Worm (Caenorhabditis elegans) whole organism, mixed stage, embryonic: ENCODE measurements around the gene copz-1.
A peak's percentile ranks its signal among the peaks of the same experiment; 100 is the strongest.

Experiments used
- M03D4.4 ChIP-seq: sonication (generic microtip); optimal IDR thresholded peaks from 2 replicates; lab custom pipeline; 2017; ENCODE audit warnings: mild to moderate bottlenecking, missing genetic modification characterization, missing compliant biosample characterization
- bed-3 ChIP-seq: fragments of 200-800 bp; sonication (Bioruptor generic); optimal IDR thresholded peaks from 3 replicates; lab custom pipeline; 2018; ENCODE audit warnings: mild to moderate bottlenecking, missing genetic modification characterization, moderate library complexity, missing compliant biosample characterization
- blmp-1 ChIP-seq: fragments of 150-350 bp; optimal IDR thresholded peaks from 2 replicates; lab custom pipeline; 2014; ENCODE audit warnings: missing biosample characterization, missing genetic modification characterization
- ceh-39 ChIP-seq: fragments of 150-350 bp; optimal IDR thresholded peaks from 2 replicates; lab custom pipeline; 2014; ENCODE audit warnings: missing biosample characterization, missing genetic modification characterization
- ceh-43 ChIP-seq: fragments of 200-800 bp; sonication (Bioruptor generic); optimal IDR thresholded peaks from 2 replicates; lab custom pipeline; 2018; ENCODE audit warnings: mild to moderate bottlenecking, missing genetic modification characterization, moderate library complexity, missing compliant biosample characterization
- ceh-83 ChIP-seq: fragments of 200-800 bp; sonication (Bioruptor generic); optimal IDR thresholded peaks from 2 replicates; lab custom pipeline; 2018; ENCODE audit warnings: mild to moderate bottlenecking, missing genetic modification characterization, missing compliant biosample characterization
- ces-1 ChIP-seq: fragments of 150-350 bp; optimal IDR thresholded peaks from 2 replicates; lab custom pipeline; 2014; ENCODE audit warnings: missing biosample characterization, missing genetic modification reagents, missing genetic modification characterization
- drap-1 ChIP-seq: fragments of 200-800 bp; sonication (Bioruptor generic); optimal IDR thresholded peaks from 3 replicates; lab custom pipeline; 2018; ENCODE audit warnings: mild to moderate bottlenecking, missing genetic modification characterization, missing compliant biosample characterization
- elt-1 ChIP-seq: sonication (generic microtip); optimal IDR thresholded peaks from 2 replicates; lab custom pipeline; 2017; ENCODE audit warnings: missing genetic modification characterization, mild to moderate bottlenecking, missing compliant biosample characterization, antibody characterized with exemption, moderate library complexity, borderline replicate concordance; ENCODE audit not compliant: insufficient read depth
- elt-3 ChIP-seq: fragments of 150-350 bp; optimal IDR thresholded peaks from 2 replicates; lab custom pipeline; 2014; ENCODE audit warnings: missing biosample characterization, missing genetic modification characterization
- flh-1 ChIP-seq: fragments of 200-800 bp; sonication (Bioruptor generic); optimal IDR thresholded peaks from 2 replicates; lab custom pipeline; 2018; ENCODE audit warnings: mild to moderate bottlenecking, missing genetic modification characterization, moderate library complexity, missing compliant biosample characterization
- ham-2 ChIP-seq: fragments of 200-800 bp; sonication (Bioruptor generic); optimal IDR thresholded peaks from 2 replicates; lab custom pipeline; 2018; ENCODE audit warnings: mild to moderate bottlenecking, missing genetic modification characterization, missing compliant biosample characterization
- hlh-1 ChIP-seq: fragments of 150-350 bp; optimal IDR thresholded peaks from 2 replicates; lab custom pipeline; 2014; ENCODE audit warnings: missing biosample characterization, missing genetic modification reagents, missing genetic modification characterization
- lin-13 ChIP-seq: fragments of 150-350 bp; optimal IDR thresholded peaks from 2 replicates; lab custom pipeline; 2014; ENCODE audit warnings: missing biosample characterization, missing genetic modification characterization
- lin-32 ChIP-seq: fragments of 200-800 bp; sonication (Bioruptor generic); optimal IDR thresholded peaks from 2 replicates; lab custom pipeline; 2018; ENCODE audit warnings: mild to moderate bottlenecking, missing genetic modification characterization, missing compliant biosample characterization
- lsy-2 ChIP-seq: fragments of 150-350 bp; optimal IDR thresholded peaks from 2 replicates; lab custom pipeline; 2014; ENCODE audit warnings: missing biosample characterization, missing genetic modification characterization
- mab-5 ChIP-seq: fragments of 150-350 bp; optimal IDR thresholded peaks from 2 replicates; lab custom pipeline; 2014; ENCODE audit warnings: missing biosample characterization, missing genetic modification characterization
- mep-1 ChIP-seq: fragments of 150-350 bp; optimal IDR thresholded peaks from 2 replicates; lab custom pipeline; 2017; ENCODE audit warnings: missing biosample characterization, missing genetic modification reagents, missing genetic modification characterization, inconsistent platforms
- mls-2 ChIP-seq: sonication (generic microtip); optimal IDR thresholded peaks from 2 replicates; lab custom pipeline; 2016; ENCODE audit warnings: mild to moderate bottlenecking, missing genetic modification characterization, moderate library complexity, missing compliant biosample characterization
- nhr-12 ChIP-seq: fragments of 150-350 bp; optimal IDR thresholded peaks from 2 replicates; lab custom pipeline; 2014; ENCODE audit warnings: missing biosample characterization, missing genetic modification characterization
- nhr-237 ChIP-seq: fragments of 150-350 bp; optimal IDR thresholded peaks from 2 replicates; lab custom pipeline; 2014; ENCODE audit warnings: missing biosample characterization, missing genetic modification characterization
- nhr-28 ChIP-seq: fragments of 150-350 bp; optimal IDR thresholded peaks from 2 replicates; lab custom pipeline; 2014; ENCODE audit warnings: missing biosample characterization, missing genetic modification characterization
- nhr-76 ChIP-seq: sonication (generic microtip); optimal IDR thresholded peaks from 2 replicates; lab custom pipeline; 2017; ENCODE audit warnings: missing biosample characterization, missing genetic modification characterization
- pha-4 ChIP-seq: fragments of 150-350 bp; optimal IDR thresholded peaks from 2 replicates; lab custom pipeline; 2018; ENCODE audit warnings: missing biosample characterization, missing genetic modification reagents, missing genetic modification characterization
- sem-2 ChIP-seq: fragments of 200-800 bp; sonication (Bioruptor generic); optimal IDR thresholded peaks from 2 replicates; lab custom pipeline; 2018; ENCODE audit warnings: mild to moderate bottlenecking, missing genetic modification characterization, missing compliant biosample characterization
- snpc-4 ChIP-seq: fragments of 150-350 bp; optimal IDR thresholded peaks from 2 replicates; lab custom pipeline; 2014; ENCODE audit warnings: missing biosample characterization, missing genetic modification characterization
- sptf-1 ChIP-seq: sonication (generic microtip); optimal IDR thresholded peaks from 2 replicates; lab custom pipeline; 2017; ENCODE audit warnings: mild to moderate bottlenecking, missing genetic modification characterization, moderate library complexity, missing compliant biosample characterization
- tbx-8 ChIP-seq: fragments of 200-800 bp; sonication (Bioruptor generic); optimal IDR thresholded peaks from 2 replicates; lab custom pipeline; 2018; ENCODE audit warnings: mild to moderate bottlenecking, missing genetic modification characterization, moderate library complexity, missing compliant biosample characterization
- unc-120 ChIP-seq: sonication (generic microtip); optimal IDR thresholded peaks from 2 replicates; lab custom pipeline; 2017; ENCODE audit warnings: missing genetic modification characterization, missing compliant biosample characterization; ENCODE audit not compliant: poor library complexity, severe bottlenecking
- unc-39 ChIP-seq: fragments of 150-350 bp; optimal IDR thresholded peaks from 2 replicates; lab custom pipeline; 2014; ENCODE audit warnings: missing biosample characterization, missing genetic modification characterization
- unc-62 ChIP-seq: fragments of 150-350 bp; optimal IDR thresholded peaks from 2 replicates; lab custom pipeline; 2014; ENCODE audit warnings: missing biosample characterization, missing genetic modification reagents, missing genetic modification characterization

Gene copz-1

DNA sequence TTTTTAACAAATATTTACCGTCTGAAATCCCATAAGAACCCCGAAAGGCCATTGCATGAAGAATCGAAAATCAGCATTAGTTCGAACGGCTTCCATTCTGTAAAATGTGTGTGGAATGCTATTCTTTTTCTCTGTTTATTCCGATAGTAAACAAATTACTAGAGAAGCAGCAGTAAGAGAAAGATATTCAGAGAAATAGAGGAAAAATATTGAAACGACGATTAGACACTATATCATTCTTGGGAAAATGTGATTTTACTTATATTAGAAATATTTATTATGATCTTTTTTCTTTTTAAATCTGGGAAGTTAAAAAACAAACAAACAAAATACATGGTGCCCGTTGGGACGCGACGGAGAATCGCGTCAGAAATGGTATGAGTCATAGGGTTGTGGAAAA, 29.2 kb upstream of the copz-1 start, which contains the start of gene M106.8:
Gene M106.8, minus strand, starts transcription at position 101 of the 400 bp plus-strand sequence.
- no peak for TF ChIP-seq hlh-1 (tag; lab: Kevin White, UChicago)
- TF ChIP-seq M03D4.4 (tag; lab: Kevin White, UChicago) = no peak
- no peak for TF ChIP-seq flh-1 (GFP tag; lab: Kevin White, UChicago)
- no peak for TF ChIP-seq mep-1 (tag; lab: Kevin White, UChicago)
- TF ChIP-seq ceh-83 (GFP tag; lab: Kevin White, UChicago) = no peak
- no peak for TF ChIP-seq unc-62 (GFP tag; lab: Kevin White, UChicago)
- TF ChIP-seq ces-1 (GFP tag; lab: Kevin White, UChicago) = no peak
- no peak for TF ChIP-seq unc-39 (tag; lab: Kevin White, UChicago)
- no peak for TF ChIP-seq elt-1

DNA sequence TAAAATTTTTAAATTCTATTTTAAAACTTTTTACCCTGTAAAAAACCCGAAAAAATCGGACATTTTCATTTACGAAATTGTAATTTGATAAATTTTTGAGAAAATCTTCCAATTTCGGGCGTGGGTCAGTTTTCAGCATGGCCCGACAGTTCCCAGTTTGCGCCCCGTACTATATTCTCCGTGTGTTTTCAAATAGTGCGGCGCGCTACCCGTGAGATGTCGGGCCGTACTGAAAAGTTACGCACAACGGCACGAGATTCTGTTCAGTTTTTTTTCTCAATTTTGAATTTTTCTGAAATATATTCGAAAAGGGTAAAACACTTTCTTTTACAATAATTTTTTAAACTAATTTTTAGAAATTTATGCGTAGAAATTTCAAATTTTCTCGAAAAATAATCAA, 25.6 kb upstream of the copz-1 start:
- TF ChIP-seq flh-1 (GFP tag; lab: Kevin White, UChicago) (no peak), ceh-43 (no peak), blmp-1 (tag; lab: Kevin White, UChicago) (no peak), ceh-83 (GFP tag; lab: Kevin White, UChicago) (no peak), nhr-76 (tag; lab: Kevin White, UChicago) (no peak), unc-120 (tag; lab: Kevin White, UChicago) (no peak)

DNA sequence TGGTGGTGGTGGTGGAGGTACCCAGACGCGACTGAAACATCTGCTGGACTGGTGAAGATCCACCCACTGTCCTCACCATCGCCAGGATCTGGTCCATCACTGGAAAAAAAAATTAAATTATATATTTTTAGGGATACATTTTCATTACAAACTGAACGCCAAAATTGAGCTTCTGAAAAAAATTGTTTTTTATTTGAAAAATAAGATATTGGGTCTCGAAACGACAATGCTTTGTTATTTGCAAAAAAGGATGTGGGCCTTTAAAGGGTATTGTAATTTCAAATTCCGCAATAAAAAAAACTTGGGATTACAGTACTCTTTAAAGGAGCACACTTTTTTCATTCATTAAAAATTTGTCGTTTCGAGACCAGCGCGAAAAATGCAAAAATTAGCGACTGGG, 22.8 kb upstream of the copz-1 start, which contains the start of gene M106.2:
Gene M106.2, minus strand, starts transcription at position 101 of the 400 bp plus-strand sequence.
- TF ChIP-seq nhr-12 (no peak), mls-2 (no peak), ham-2 (no peak), snpc-4 (tag; lab: Kevin White, UChicago) (no peak), nhr-76 (tag; lab: Kevin White, UChicago) (no peak), nhr-237 (no peak), lsy-2 (no peak), drap-1 (GFP tag; lab: Kevin White, UChicago) (no peak), hlh-1 (tag; lab: Kevin White, UChicago) (no peak), ceh-83 (GFP tag; lab: Kevin White, UChicago) (no peak), ceh-39 (tag; lab: Kevin White, UChicago) (no peak), nhr-28 (tag; lab: Kevin White, UChicago) (no peak), lin-13 (tag; lab: Kevin White, UChicago) (no peak), sptf-1 (tag; lab: Kevin White, UChicago) (no peak), tbx-8 (GFP tag; lab: Kevin White, UChicago) (no peak), sem-2 (GFP tag; lab: Kevin White, UChicago) (no peak), bed-3 (GFP tag; lab: Kevin White, UChicago) (no peak)

DNA sequence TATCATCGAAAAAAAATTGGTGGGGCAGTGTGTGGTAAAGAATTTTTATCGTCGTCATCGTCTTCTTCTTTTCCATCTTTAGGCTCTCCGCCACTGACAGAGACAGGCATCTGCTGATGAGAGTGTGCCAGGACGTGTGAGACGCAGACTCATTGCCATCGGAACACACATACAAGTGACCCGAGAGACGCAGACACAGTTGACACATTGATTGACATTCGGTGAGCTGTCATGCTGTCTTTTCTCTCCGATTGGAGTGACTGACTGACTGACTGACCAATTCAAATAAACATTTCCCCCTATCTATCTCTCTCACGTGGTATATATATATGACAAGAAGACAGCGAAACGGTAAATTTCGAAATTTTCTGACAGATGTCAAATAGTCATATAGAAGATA, 21.6 kb upstream of the copz-1 start:
- no peak for TF ChIP-seq drap-1 (GFP tag; lab: Kevin White, UChicago)
- TF ChIP-seq mls-2 = no peak
- TF ChIP-seq ceh-39 (tag; lab: Kevin White, UChicago) = no peak
- no peak for TF ChIP-seq ceh-83 (GFP tag; lab: Kevin White, UChicago)
- TF ChIP-seq sem-2 (GFP tag; lab: Kevin White, UChicago) = no peak
- peak; percentile 8 for TF ChIP-seq mep-1 (tag; lab: Kevin White, UChicago)
- TF ChIP-seq unc-62 (GFP tag; lab: Kevin White, UChicago) = peak; percentile 100
- no peak for TF ChIP-seq elt-3 (tag; lab: Kevin White, UChicago)
- TF ChIP-seq unc-120 (tag; lab: Kevin White, UChicago) = peak; percentile 53
- no peak for TF ChIP-seq sptf-1 (tag; lab: Kevin White, UChicago)
- TF ChIP-seq lin-13 (tag; lab: Kevin White, UChicago) = no peak
- TF ChIP-seq ces-1 (GFP tag; lab: Kevin White, UChicago) = no peak
- TF ChIP-seq blmp-1 (tag; lab: Kevin White, UChicago) = no peak
- TF ChIP-seq lsy-2 = peak; percentile 3
- TF ChIP-seq pha-4 (tag; lab: Kevin White, UChicago) = peak; percentile 43

DNA sequence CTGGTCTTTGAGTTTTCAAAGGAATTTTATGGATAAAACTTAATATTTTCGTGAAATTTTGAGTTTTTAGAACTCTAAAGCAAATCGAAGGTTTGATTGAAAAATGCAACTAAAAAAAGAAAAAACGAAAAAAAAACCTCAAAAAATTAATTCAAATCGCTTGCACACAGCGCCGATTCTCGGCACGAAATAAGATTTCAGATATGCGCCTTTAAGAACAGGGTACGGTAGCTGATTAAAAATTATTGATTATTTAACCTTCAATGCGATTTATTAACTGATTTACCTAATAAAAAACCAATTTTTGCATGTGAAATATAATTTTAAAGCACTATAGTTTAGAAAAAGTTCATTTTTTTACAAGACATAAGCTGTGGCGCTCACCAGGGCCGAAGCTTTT, 19.8 kb upstream of the copz-1 start:
- TF ChIP-seq nhr-237 (no peak), sptf-1 (tag; lab: Kevin White, UChicago) (no peak), flh-1 (GFP tag; lab: Kevin White, UChicago) (no peak), ces-1 (GFP tag; lab: Kevin White, UChicago) (no peak), nhr-76 (tag; lab: Kevin White, UChicago) (no peak), pha-4 (tag; lab: Kevin White, UChicago) (no peak), hlh-1 (tag; lab: Kevin White, UChicago) (no peak), tbx-8 (GFP tag; lab: Kevin White, UChicago) (no peak), mab-5 (tag; lab: Kevin White, UChicago) (no peak), mep-1 (tag; lab: Kevin White, UChicago) (no peak), elt-3 (tag; lab: Kevin White, UChicago) (no peak), nhr-28 (tag; lab: Kevin White, UChicago) (no peak), ceh-83 (GFP tag; lab: Kevin White, UChicago) (no peak), lin-32 (GFP tag; lab: Kevin White, UChicago) (no peak), blmp-1 (tag; lab: Kevin White, UChicago) (no peak)
